Worm (Caenorhabditis elegans): ENCODE results near the gene rcs-1.

rcs-1 gene

ce11 chrX:8835887-8836348, 7.6 kb upstream of the rcs-1 start, which contains the start of gene C28G1.2:
TSS of gene C28G1.2 (plus strand) at chrX:8836016.
- TF ChIP-seq lin-15B (tag; optimal IDR thresholded peaks at IDR 0.05): no peak
- TF ChIP-seq lin-38 (GFP tag; IDR thresholded peaks at IDR 0.05): peak; percentile 86
- peak; percentile 79 for TF ChIP-seq nhr-25 (tag; optimal IDR thresholded peaks at IDR 0.05; ENCODE audit: borderline replicate concordance, insufficient read depth)
- peak; percentile 95 for TF ChIP-seq tra-1 (GFP tag; IDR thresholded peaks at IDR 0.05)
- TF ChIP-seq unc-62 (GFP tag; optimal IDR thresholded peaks at IDR 0.05 in 1 of 2): peak in 1 of 2 experiments; percentile 98
- TF ChIP-seq unc-62 (tag; optimal IDR thresholded peaks at IDR 0.05): no peak
- TF ChIP-seq unc-130 (GFP tag; optimal IDR thresholded peaks at IDR 0.05): peak; percentile 67
- peak; percentile 99 for TF ChIP-seq egl-43 (GFP tag; IDR thresholded peaks at IDR 0.05)
- TF ChIP-seq nhr-11 (tag; optimal IDR thresholded peaks at IDR 0.05): peak; percentile 79
- peak; percentile 64 for TF ChIP-seq set-16 (GFP tag; IDR thresholded peaks at IDR 0.05)
- TF ChIP-seq lir-3 (tag; optimal IDR thresholded peaks at IDR 0.05): peak; percentile 88
- peak; percentile 87 for TF ChIP-seq saeg-2 (GFP tag; IDR thresholded peaks at IDR 0.05)
- TF ChIP-seq daf-19 (GFP tag; conservative IDR thresholded peaks at IDR 0.05): peak; percentile 96
- TF ChIP-seq mdt-29 (GFP tag; IDR thresholded peaks at IDR 0.05): peak; percentile 88
- peak; percentile 88 for TF ChIP-seq nhr-42 (GFP tag; IDR thresholded peaks at IDR 0.05)
- TF ChIP-seq attf-4 (tag; optimal IDR thresholded peaks at IDR 0.05): peak; percentile 46
- TF ChIP-seq zag-1 (tag; optimal IDR thresholded peaks at IDR 0.05): peak; percentile 48
- peak; percentile 91 to 98 for TF ChIP-seq madf-5 (GFP tag; IDR thresholded peaks at IDR 0.05)
- TF ChIP-seq lin-39 (tag; optimal IDR thresholded peaks at IDR 0.05): no peak
- peak; percentile 86 for TF ChIP-seq lin-29 (GFP tag; IDR thresholded peaks at IDR 0.05)
- TF ChIP-seq pha-4 (GFP tag; IDR thresholded peaks at IDR 0.05): peak; percentile 97
- TF ChIP-seq pha-4 (tag; optimal IDR thresholded peaks at IDR 0.05): peak; percentile 37
- TF ChIP-seq dmd-6 (GFP tag; IDR thresholded peaks at IDR 0.05): peak; percentile 88
- peak; percentile 99 for TF ChIP-seq hmg-1.1 (GFP tag; IDR thresholded peaks at IDR 0.05)
- peak; percentile 78 for TF ChIP-seq T20F7.1 (GFP tag; optimal IDR thresholded peaks at IDR 0.05)
- TF ChIP-seq snpc-4 (tag; optimal IDR thresholded peaks at IDR 0.05): peak; percentile 18
- peak; percentile 77 to 84 for TF ChIP-seq mdl-1 (tag; optimal IDR thresholded peaks at IDR 0.05)
- TF ChIP-seq lin-1 (GFP tag; IDR thresholded peaks at IDR 0.05): peak; percentile 83
- peak; percentile 71; the same call in 1 of the 2 replicates for TF ChIP-seq daf-8 (GFP tag; IDR thresholded peaks at IDR 0.05)
- TF ChIP-seq nhr-28 (tag; optimal IDR thresholded peaks at IDR 0.05): peak; percentile 72
- peak; percentile 60 for TF ChIP-seq ces-1 (GFP tag; optimal IDR thresholded peaks at IDR 0.05)
- peak; percentile 99 for TF ChIP-seq lim-7 (GFP tag; IDR thresholded peaks at IDR 0.05)
- peak; percentile 86 for TF ChIP-seq mxl-2 (GFP tag; conservative IDR thresholded peaks at IDR 0.05)
- TF ChIP-seq nhr-6 (tag; optimal IDR thresholded peaks at IDR 0.05): peak; percentile 80
- TF ChIP-seq php-3 (GFP tag; IDR thresholded peaks at IDR 0.05): peak; percentile 78
- peak; percentile 92 for TF ChIP-seq spr-1 (tag; optimal IDR thresholded peaks at IDR 0.05)
- TF ChIP-seq zip-2 (tag; optimal IDR thresholded peaks at IDR 0.05): peak; percentile 68
- peak; percentile 77 for TF ChIP-seq lin-13 (GFP tag; optimal IDR thresholded peaks at IDR 0.05)
- TF ChIP-seq zip-11 (GFP tag; IDR thresholded peaks at IDR 0.05): 0 out of 2 replicates have a peak, but pooled peaks have one; percentile 78
- peak; percentile 89 for TF ChIP-seq mes-2 (tag; optimal IDR thresholded peaks at IDR 0.05; ENCODE audit: poor library complexity, severe bottlenecking)
- no peak for TF ChIP-seq unc-39 (tag; optimal IDR thresholded peaks at IDR 0.05)
- peak; percentile 98 for TF ChIP-seq F44E2.7 (GFP tag; IDR thresholded peaks at IDR 0.05)
- no peak for TF ChIP-seq pqm-1 (tag; optimal IDR thresholded peaks at IDR 0.05)
- TF ChIP-seq R02D3.7 (tag; optimal IDR thresholded peaks at IDR 0.05): peak; percentile 48
- TF ChIP-seq nhr-41 (GFP tag; IDR thresholded peaks at IDR 0.05): peak; percentile 95
- peak; percentile 82 for TF ChIP-seq zfp-2 (tag; optimal IDR thresholded peaks at IDR 0.05)
- TF ChIP-seq T26A8.4 (GFP tag; IDR thresholded peaks at IDR 0.05): peak; percentile 95
- TF ChIP-seq cey-2 (tag; optimal IDR thresholded peaks at IDR 0.05; ENCODE audit: borderline replicate concordance, insufficient read depth): no peak
- no peak for TF ChIP-seq aly-2 (tag; optimal IDR thresholded peaks at IDR 0.05)
- TF ChIP-seq F49E8.2 (tag; optimal IDR thresholded peaks at IDR 0.05; ENCODE audit: borderline replicate concordance): peak; percentile 47
- TF ChIP-seq ceh-44 (GFP tag; IDR thresholded peaks at IDR 0.05): peak; percentile 94
